Worm (Caenorhabditis elegans) whole organism, L4 larva: ENCODE results near the gene Y60A9A.1.

ENCODE experiments used
- Y75B8A.6 ChIP-seq: fragments of 200-800 bp; sonication (Bioruptor generic); IDR thresholded peaks from 2 replicates; pipeline ENCODE4 v1.3.6; 2022; ENCODE audit warnings: missing genetic modification reagents, missing genetic modification characterization, missing compliant biosample characterization
- aha-1 ChIP-seq: fragments of 150-350 bp; peaks from one replicate; lab custom pipeline; 2014; ENCODE audit warnings: missing biosample characterization, missing genetic modification characterization
- arid-1 ChIP-seq: fragments of 200-800 bp; sonication (Bioruptor generic); conservative IDR thresholded peaks from 2 replicates; pipeline ENCODE4 v1.3.6; 2022; ENCODE audit warnings: missing genetic modification reagents, missing genetic modification characterization, missing compliant biosample characterization
- ceh-28 ChIP-seq: fragments of 150-350 bp; optimal IDR thresholded peaks from 2 replicates; lab custom pipeline; 2014; ENCODE audit warnings: missing biosample characterization, missing genetic modification reagents, missing genetic modification characterization
- ceh-62 ChIP-seq: sonication (generic microtip); optimal IDR thresholded peaks from 2 replicates; lab custom pipeline; 2017; ENCODE audit warnings: missing biosample characterization, missing genetic modification characterization
- daf-12 ChIP-seq: fragments of 150-350 bp; optimal IDR thresholded peaks from 2 replicates; lab custom pipeline; 2014; ENCODE audit warnings: missing biosample characterization, missing genetic modification reagents, missing genetic modification characterization
- duxl-1 ChIP-seq: sonication (generic microtip); optimal IDR thresholded peaks from 2 replicates; lab custom pipeline; 2016; ENCODE audit warnings: mild to moderate bottlenecking, missing genetic modification characterization, moderate library complexity, missing compliant biosample characterization; ENCODE audit not compliant: poor library complexity
- dve-1 ChIP-seq: sonication (generic microtip); optimal IDR thresholded peaks from 2 replicates; lab custom pipeline; 2017; ENCODE audit warnings: antibody characterized with exemption, mild to moderate bottlenecking, missing genetic modification characterization, missing compliant biosample characterization; ENCODE audit not compliant: insufficient read depth
- lin-29 ChIP-seq: fragments of 200-800 bp; sonication (Bioruptor generic); IDR thresholded peaks from 2 replicates; pipeline ENCODE4 v1.3.6; 2022; ENCODE audit warnings: missing genetic modification reagents, missing genetic modification characterization, missing compliant biosample characterization
- madf-9 ChIP-seq: fragments of 200-800 bp; sonication (Bioruptor generic); conservative IDR thresholded peaks from 2 replicates; pipeline ENCODE4 v1.3.6; 2022; ENCODE audit warnings: missing genetic modification reagents, missing genetic modification characterization, missing compliant biosample characterization
- mep-1 ChIP-seq: fragments of 150-350 bp; sonication (generic microtip); optimal IDR thresholded peaks from 3 replicates; lab custom pipeline; 2014; ENCODE audit warnings: missing biosample characterization, missing genetic modification characterization
- sdz-12 ChIP-seq: fragments of 200-800 bp; sonication (Bioruptor generic); optimal IDR thresholded peaks from 2 replicates; lab custom pipeline; 2018; ENCODE audit warnings: mild to moderate bottlenecking, missing genetic modification characterization, missing compliant biosample characterization
- spr-1 ChIP-seq: sonication (generic microtip); optimal IDR thresholded peaks from 2 replicates; lab custom pipeline; 2016; ENCODE audit warnings: mild to moderate bottlenecking, missing genetic modification characterization, missing compliant biosample characterization
- zfp-3 ChIP-seq: fragments of 200-800 bp; sonication (Bioruptor generic); conservative IDR thresholded peaks from 2 replicates; pipeline ENCODE4 v1.3.6; 2022; ENCODE audit warnings: missing genetic modification reagents, missing genetic modification characterization, missing compliant biosample characterization
- ztf-7 ChIP-seq: fragments of 150-350 bp; optimal IDR thresholded peaks from 2 replicates; lab custom pipeline; 2014; ENCODE audit warnings: missing biosample characterization, missing genetic modification characterization

Y60A9A.1 gene

ce11 chrX:14329348-14329747, 47.7 kb downstream of the Y60A9A.1 start:
- TF ChIP-seq ztf-7 (tag; lab: Kevin White, UChicago) (no peak), ceh-28 (tag; lab: Kevin White, UChicago) (no peak), ceh-62 (tag; lab: Kevin White, UChicago) (no peak), duxl-1 (tag; lab: Kevin White, UChicago) (no peak), lin-29 (GFP tag; lab: Robert Waterston, UW) (no peak), spr-1 (no peak), Y75B8A.6 (GFP tag; lab: Robert Waterston, UW) (no peak), arid-1 (no peak), dve-1 (tag; lab: Kevin White, UChicago) (no peak), zfp-3 (GFP tag; lab: Robert Waterston, UW) (no peak), sdz-12 (no peak), mep-1 (tag; lab: Kevin White, UChicago) (no peak)

- TF ChIP-seq madf-9 (GFP tag; lab: Robert Waterston, UW) (no peak), daf-12 (tag; lab: Kevin White, UChicago) (no peak), aha-1 (tag; lab: Kevin White, UChicago) (peak; percentile 60)
These were observed 49.7 kb downstream of the Y60A9A.1 start, which contains the start of gene C11H1.7 for ce11 chrX:14327398-14327797. Gene C11H1.7, plus strand, starts transcription at chrX:14327409.
